Fruit fly (Drosophila melanogaster) whole organism, embryonic: ENCODE results near the gene CG31287.

Experiments used
- ATbp ChIP-seq: fragments of 200-800 bp; sonication (Bioruptor generic); optimal IDR thresholded peaks from 2 replicates; lab custom pipeline; 2017; ENCODE audit warnings: missing biosample characterization, mild to moderate bottlenecking, missing genetic modification characterization, missing genetic modification reagents
- CG10462 ChIP-seq: fragments of 200-800 bp; sonication (Bioruptor generic); optimal IDR thresholded peaks from 2 replicates; lab custom pipeline; 2016; ENCODE audit warnings: missing biosample characterization, missing genetic modification characterization
- CG1233 ChIP-seq: fragments of 200-800 bp; sonication (Bioruptor generic); optimal IDR thresholded peaks from 4 replicates; lab custom pipeline; 2018; ENCODE audit warnings: missing biosample characterization, mild to moderate bottlenecking, missing genetic modification characterization
- CG12659 ChIP-seq: fragments of 200-800 bp; sonication (Bioruptor generic); optimal IDR thresholded peaks from 3 replicates; lab custom pipeline; 2017; ENCODE audit warnings: mild to moderate bottlenecking, missing biosample characterization, missing genetic modification reagents, missing genetic modification characterization
- CG14050 ChIP-seq: fragments of 200-800 bp; sonication (Bioruptor generic); IDR thresholded peaks from 3 replicates; pipeline ENCODE4 v1.3.6; 2022; ENCODE audit warnings: missing biosample characterization, missing genetic modification characterization
- CG15479 ChIP-seq: fragments of 200-800 bp; sonication (Bioruptor generic); optimal IDR thresholded peaks from 3 replicates; lab custom pipeline; 2019; ENCODE audit warnings: missing biosample characterization, mild to moderate bottlenecking, missing genetic modification characterization, moderate library complexity
- CG16779 ChIP-seq: fragments of 200-800 bp; sonication (Bioruptor generic); IDR thresholded peaks from 2 replicates; pipeline ENCODE4 v1.3.6; 2022; ENCODE audit warnings: missing biosample characterization, missing genetic modification characterization
- CG17385 ChIP-seq: fragments of 200-800 bp; sonication (Bioruptor generic); optimal IDR thresholded peaks from 3 replicates; lab custom pipeline; 2018; ENCODE audit warnings: missing biosample characterization, mild to moderate bottlenecking, missing genetic modification characterization
- CG1832 ChIP-seq: fragments of 200-800 bp; sonication (Bioruptor generic); optimal IDR thresholded peaks from 2 replicates; lab custom pipeline; 2017; ENCODE audit warnings: missing biosample characterization, mild to moderate bottlenecking, missing genetic modification characterization, inconsistent platforms
- CG2875 ChIP-seq: fragments of 200-800 bp; sonication (Bioruptor generic); optimal IDR thresholded peaks from 2 replicates; lab custom pipeline; 2017; ENCODE audit warnings: missing biosample characterization, mild to moderate bottlenecking, missing genetic modification characterization, missing genetic modification reagents
- CG32532 ChIP-seq: fragments of 200-800 bp; sonication (Bioruptor generic); IDR thresholded peaks from 2 replicates; pipeline ENCODE4 v1.3.6; 2022; ENCODE audit warnings: missing biosample characterization, missing genetic modification characterization
- CG32772 ChIP-seq: fragments of 200-800 bp; sonication (Bioruptor generic); IDR thresholded peaks from 2 replicates; pipeline ENCODE4 v1.3.6; 2022; ENCODE audit warnings: missing biosample characterization, missing genetic modification characterization
- CG4282 ChIP-seq: fragments of 200-800 bp; sonication (Bioruptor generic); optimal IDR thresholded peaks from 2 replicates; lab custom pipeline; 2016; ENCODE audit warnings: missing biosample characterization, missing genetic modification characterization
- CG4328 ChIP-seq: fragments of 200-800 bp; sonication (Bioruptor generic); optimal IDR thresholded peaks from 3 replicates; lab custom pipeline; 2017; ENCODE audit warnings: missing biosample characterization, missing genetic modification reagents, missing genetic modification characterization
- CG4820 ChIP-seq: fragments of 200-800 bp; sonication (Bioruptor generic); optimal IDR thresholded peaks from 3 replicates; lab custom pipeline; 2016; ENCODE audit warnings: missing biosample characterization, missing genetic modification characterization
- CG7357 ChIP-seq: fragments of 200-800 bp; sonication (Bioruptor generic); IDR thresholded peaks from 3 replicates; pipeline ENCODE4 v1.3.6; 2022; ENCODE audit warnings: missing biosample characterization, missing genetic modification characterization
- CG7745 ChIP-seq: fragments of 200-800 bp; sonication (Bioruptor generic); optimal IDR thresholded peaks from 2 replicates; lab custom pipeline; 2018; ENCODE audit warnings: missing biosample characterization, mild to moderate bottlenecking, missing genetic modification characterization, moderate library complexity
- CG8765 ChIP-seq: fragments of 200-800 bp; sonication (Bioruptor generic); IDR thresholded peaks from 2 replicates; pipeline ENCODE4 v1.3.6; 2022; ENCODE audit warnings: missing biosample characterization, missing genetic modification characterization
- Dref ChIP-seq: fragments of 200-800 bp; sonication (Bioruptor generic); IDR thresholded peaks from 2 replicates; pipeline ENCODE4 v1.3.6; 2022; ENCODE audit warnings: missing biosample characterization, missing genetic modification characterization
- Fer2 ChIP-seq: fragments of 200-800 bp; sonication (Bioruptor generic); optimal IDR thresholded peaks from 2 replicates; lab custom pipeline; 2018; ENCODE audit warnings: missing biosample characterization, mild to moderate bottlenecking, missing genetic modification characterization, moderate library complexity
- Fer3 ChIP-seq: fragments of 200-800 bp; sonication (Bioruptor generic); optimal IDR thresholded peaks from 2 replicates; lab custom pipeline; 2018; ENCODE audit warnings: missing biosample characterization, mild to moderate bottlenecking, missing genetic modification characterization, moderate library complexity
- H2.0 ChIP-seq: fragments of 200-800 bp; sonication (Bioruptor generic); IDR thresholded peaks from 2 replicates; pipeline ENCODE4 v1.3.6; 2022; ENCODE audit warnings: missing biosample characterization, missing genetic modification characterization
- HHEX ChIP-seq: fragments of 200-800 bp; sonication (Bioruptor generic); optimal IDR thresholded peaks from 3 replicates; lab custom pipeline; 2017; ENCODE audit warnings: missing biosample characterization, mild to moderate bottlenecking, missing genetic modification characterization, missing genetic modification reagents
- Hand ChIP-seq: fragments of 200-800 bp; sonication (Bioruptor generic); optimal IDR thresholded peaks from 2 replicates; lab custom pipeline; 2017; ENCODE audit warnings: mild to moderate bottlenecking, missing biosample characterization, missing genetic modification reagents, missing genetic modification characterization
- Hr3 ChIP-seq: fragments of 200-800 bp; sonication (Bioruptor generic); optimal IDR thresholded peaks from 3 replicates; lab custom pipeline; 2016; ENCODE audit warnings: missing biosample characterization, missing genetic modification characterization
- Hsf ChIP-seq: fragments of 200-800 bp; sonication (Bioruptor generic); optimal IDR thresholded peaks from 3 replicates; lab custom pipeline; 2016; ENCODE audit warnings: missing biosample characterization, missing genetic modification characterization
- Mad ChIP-seq: fragments of 200-800 bp; sonication (Bioruptor generic); optimal IDR thresholded peaks from 2 replicates; lab custom pipeline; 2016; ENCODE audit warnings: missing biosample characterization, missing genetic modification characterization
- Oli ChIP-seq: fragments of 200-800 bp; sonication (Bioruptor generic); optimal IDR thresholded peaks from 2 replicates; lab custom pipeline; 2018; ENCODE audit warnings: missing biosample characterization, mild to moderate bottlenecking, missing genetic modification characterization, moderate library complexity
- Poxn ChIP-seq: fragments of 200-800 bp; sonication (Bioruptor generic); IDR thresholded peaks from 2 replicates; pipeline ENCODE4 v1.3.6; 2022; ENCODE audit warnings: missing biosample characterization, missing genetic modification characterization
- Ravus ChIP-seq: fragments of 200-800 bp; sonication (Bioruptor generic); IDR thresholded peaks from 2 replicates; pipeline ENCODE4 v1.3.6; 2022; ENCODE audit warnings: missing biosample characterization, missing genetic modification characterization
- Scr ChIP-seq: fragments of 200-800 bp; sonication (Bioruptor generic); IDR thresholded peaks from 2 replicates; pipeline ENCODE4 v1.3.6; 2022; ENCODE audit warnings: missing biosample characterization, missing genetic modification characterization; ENCODE audit not compliant: partially characterized antibody
- ac ChIP-seq: fragments of 200-800 bp; sonication (Bioruptor generic); optimal IDR thresholded peaks from 3 replicates; lab custom pipeline; 2017; ENCODE audit warnings: missing biosample characterization, mild to moderate bottlenecking, missing genetic modification characterization
- bsh ChIP-seq, 2 experiments: fragments of 200-800 bp; sonication (Bioruptor generic); optimal IDR thresholded peaks; 2 replicates each; lab custom pipeline; 2017 to 2018; ENCODE audit warnings: mild to moderate bottlenecking in 2 of 2, missing biosample characterization in 2 of 2, missing genetic modification characterization in 2 of 2, moderate library complexity in 1 of 2
- cg ChIP-seq: fragments of 200-800 bp; sonication (Bioruptor generic); optimal IDR thresholded peaks from 3 replicates; lab custom pipeline; 2019; ENCODE audit warnings: missing biosample characterization, mild to moderate bottlenecking, missing genetic modification characterization, moderate library complexity
- chif ChIP-seq, 2 experiments: fragments of 200-800 bp; sonication (Bioruptor generic); optimal IDR thresholded peaks; 3 replicates each; lab custom pipeline; 2016; ENCODE audit warnings: missing biosample characterization in 2 of 2, missing genetic modification characterization in 2 of 2
- croc ChIP-seq: fragments of 200-800 bp; sonication (Bioruptor generic); conservative IDR thresholded peaks from 3 replicates; pipeline ENCODE4 v1.3.6; 2022; ENCODE audit warnings: missing biosample characterization, missing genetic modification characterization
- fu2 ChIP-seq: fragments of 200-800 bp; sonication (Bioruptor generic); optimal IDR thresholded peaks from 2 replicates; lab custom pipeline; 2016; ENCODE audit warnings: missing biosample characterization, missing genetic modification characterization
- gfzf ChIP-seq: fragments of 200-800 bp; sonication (Bioruptor generic); optimal IDR thresholded peaks from 2 replicates; lab custom pipeline; 2016; ENCODE audit warnings: missing biosample characterization, mild to moderate bottlenecking, missing genetic modification characterization, moderate library complexity
- nom ChIP-seq: fragments of 200-800 bp; sonication (Bioruptor generic); optimal IDR thresholded peaks from 2 replicates; lab custom pipeline; 2017; ENCODE audit warnings: missing biosample characterization, missing genetic modification characterization, mild to moderate bottlenecking, moderate library complexity, missing genetic modification reagents
- pros ChIP-seq: fragments of 200-800 bp; sonication (Bioruptor generic); optimal IDR thresholded peaks from 3 replicates; lab custom pipeline; 2019; ENCODE audit warnings: missing biosample characterization, mild to moderate bottlenecking, missing genetic modification characterization, moderate library complexity
- pum ChIP-seq: fragments of 200-800 bp; sonication (Bioruptor generic); optimal IDR thresholded peaks from 2 replicates; lab custom pipeline; 2016; ENCODE audit warnings: missing biosample characterization, missing genetic modification characterization
- scrt ChIP-seq: fragments of 200-800 bp; sonication (Bioruptor generic); optimal IDR thresholded peaks from 2 replicates; lab custom pipeline; 2018; ENCODE audit warnings: missing biosample characterization, mild to moderate bottlenecking, missing genetic modification characterization, moderate library complexity
- stc ChIP-seq: fragments of 200-800 bp; sonication (Bioruptor generic); IDR thresholded peaks from 2 replicates; pipeline ENCODE4 v1.3.6; 2022; ENCODE audit warnings: missing biosample characterization, missing genetic modification characterization
- tgo ChIP-seq: fragments of 200-800 bp; sonication (Bioruptor generic); IDR thresholded peaks from 3 replicates; pipeline ENCODE4 v1.3.6; 2022; ENCODE audit warnings: missing biosample characterization, missing genetic modification characterization
- ttk ChIP-seq: fragments of 200-800 bp; sonication (Bioruptor generic); IDR thresholded peaks from 2 replicates; pipeline ENCODE4 v2.1.2; 2022; ENCODE audit warnings: missing biosample characterization, missing genetic modification characterization
- vnd ChIP-seq: fragments of 200-800 bp; sonication (Bioruptor generic); IDR thresholded peaks from 3 replicates; pipeline ENCODE4 v1.3.6; 2022; ENCODE audit warnings: missing biosample characterization, missing genetic modification characterization; ENCODE audit not compliant: partially characterized antibody
- zf30C ChIP-seq: fragments of 200-800 bp; sonication (Bioruptor generic); optimal IDR thresholded peaks from 3 replicates; lab custom pipeline; 2018; ENCODE audit warnings: missing biosample characterization, mild to moderate bottlenecking, missing genetic modification characterization
- zfh1 ChIP-seq: fragments of 200-800 bp; sonication (Bioruptor generic); IDR thresholded peaks from 3 replicates; pipeline ENCODE4 v1.3.6; 2022; ENCODE audit warnings: missing biosample characterization, missing genetic modification characterization
- zfh2 ChIP-seq: fragments of 200-800 bp; sonication (Bioruptor generic); optimal IDR thresholded peaks from 2 replicates; lab custom pipeline; 2016; ENCODE audit warnings: missing biosample characterization, missing genetic modification characterization

CG31287 gene

dm6 chr3R:16231385-16232307 is 28.5 kb downstream of the CG31287 start (continued):
- TF ChIP-seq Mad (peak; percentile 51), stc (no peak), croc (peak; percentile 67), CG16779 (GFP tag; lab: Robert Waterston, UW) (no peak), Fer2 (no peak), ac (GFP tag; lab: Kevin White, UChicago) (no peak), CG15479 (GFP tag; lab: Kevin White, UChicago) (no peak), ttk (GFP tag; lab: Robert Waterston, UW) (no peak), cg (GFP tag; lab: Kevin White, UChicago) (peak; percentile 77), ATbp (GFP tag; lab: Kevin White, UChicago) (peak; percentile 73), CG10462 (peak; percentile 11), Hand (GFP tag; lab: Kevin White, UChicago) (peak; percentile 78), CG17385 (GFP tag; lab: Kevin White, UChicago) (peak; percentile 64), Oli (tag; lab: Kevin White, UChicago) (peak; percentile 88), CG4820 (peak; percentile 77), CG1832 (GFP tag; lab: Kevin White, UChicago) (no peak), CG8765 (GFP tag; lab: Robert Waterston, UW) (no peak), zfh1 (GFP tag; lab: Robert Waterston, UW) (no peak), fu2 (GFP tag; lab: Kevin White, UChicago) (peak; percentile 64), HHEX (GFP tag; lab: Kevin White, UChicago) (peak; percentile 73), CG4328 (GFP tag; lab: Kevin White, UChicago) (peak; percentile 38), CG1233 (GFP tag; lab: Kevin White, UChicago) (peak; percentile 69), bsh (GFP tag; optimal IDR thresholded peaks at IDR 0.05; lab: Kevin White, UChicago) (peak; percentile 51 to 71), CG2875 (GFP tag; lab: Kevin White, UChicago) (peak; percentile 58), CG4282 (GFP tag; lab: Kevin White, UChicago) (no peak), Fer3 (peak; percentile 40), tgo (GFP tag; lab: Robert Waterston, UW) (no peak), vnd (GFP tag; lab: Robert Waterston, UW) (no peak), gfzf (no peak), CG7357 (peak; percentile 65; the same call in 1 of the 3 replicates), CG14050 (GFP tag; lab: Robert Waterston, UW) (no peak), CG12659 (GFP tag; lab: Kevin White, UChicago) (peak; percentile 76), Dref (GFP tag; lab: Robert Waterston, UW) (no peak), H2.0 (GFP tag; lab: Robert Waterston, UW) (no peak), chif (GFP tag; optimal IDR thresholded peaks at IDR 0.05; lab: Kevin White, UChicago) (peak; percentile 73 to 79), nom (no peak), zf30C (no peak), Ravus (GFP tag; lab: Robert Waterston, UW) (no peak), zfh2 (GFP tag; lab: Kevin White, UChicago) (peak; percentile 57), scrt (peak; percentile 39), CG7745 (tag; lab: Kevin White, UChicago) (no peak), Poxn (GFP tag; lab: Robert Waterston, UW) (no peak), Hsf (GFP tag; lab: Kevin White, UChicago) (peak; percentile 77), Hr3 (peak; percentile 74), Scr (no peak), CG32532 (no peak), CG32772 (no peak), pum (peak; percentile 73), pros (GFP tag; lab: Kevin White, UChicago) (peak; percentile 71)
